Worm (Caenorhabditis elegans) whole organism, early embryonic: ENCODE data around the gene Y34F4.3.

ENCODE experiments used
- aly-1 ChIP-seq: sonication (generic microtip); optimal IDR thresholded peaks from 2 replicates; lab custom pipeline; 2016; ENCODE audit warnings: missing genetic modification characterization, missing compliant biosample characterization
- ama-1 ChIP-seq: fragments of 150-350 bp; optimal IDR thresholded peaks from 2 replicates; lab custom pipeline; 2014
- ceh-13 ChIP-seq: fragments of 200-800 bp; sonication (Bioruptor generic); optimal IDR thresholded peaks from 2 replicates; lab custom pipeline; 2018; ENCODE audit warnings: mild to moderate bottlenecking, missing genetic modification characterization, missing compliant biosample characterization
- ets-7 ChIP-seq: sonication (generic microtip); optimal IDR thresholded peaks from 2 replicates; lab custom pipeline; 2016; ENCODE audit warnings: missing genotype, missing genetic modification characterization, missing compliant biosample characterization
- flt-1 ChIP-seq: fragments of 200-800 bp; sonication (Bioruptor generic); IDR thresholded peaks from 2 replicates; pipeline ENCODE4 v1.3.6; 2022; ENCODE audit warnings: missing genetic modification characterization, missing compliant biosample characterization
- hmbx-1 ChIP-seq: sonication (generic microtip); optimal IDR thresholded peaks from 2 replicates; lab custom pipeline; 2016; ENCODE audit warnings: mild to moderate bottlenecking, missing genetic modification characterization, missing compliant biosample characterization
- hnd-1 ChIP-seq: sonication (generic microtip); optimal IDR thresholded peaks from 2 replicates; lab custom pipeline; 2016; ENCODE audit warnings: missing genetic modification characterization, missing compliant biosample characterization
- pes-1 ChIP-seq: fragments of 200-800 bp; sonication (Bioruptor generic); IDR thresholded peaks from 2 replicates; pipeline ENCODE4 v1.3.6; 2022; ENCODE audit warnings: missing genetic modification reagents, missing genetic modification characterization, missing compliant biosample characterization
- scrt-1 ChIP-seq: fragments of 200-800 bp; sonication (Bioruptor generic); IDR thresholded peaks from 2 replicates; pipeline ENCODE4 v1.3.6; 2022; ENCODE audit warnings: missing genetic modification characterization, missing compliant biosample characterization
- sea-1 ChIP-seq: fragments of 200-800 bp; sonication (Bioruptor generic); conservative IDR thresholded peaks from 2 replicates; pipeline ENCODE4 v1.3.6; 2022; ENCODE audit warnings: missing genetic modification characterization, missing compliant biosample characterization
- tbx-11 ChIP-seq: fragments of 200-800 bp; sonication (Bioruptor generic); IDR thresholded peaks from 2 replicates; pipeline ENCODE4 v1.3.6; 2022; ENCODE audit warnings: missing genetic modification characterization, missing compliant biosample characterization
- tbx-37 ChIP-seq: fragments of 200-800 bp; sonication (Bioruptor generic); conservative IDR thresholded peaks from 2 replicates; pipeline ENCODE4 v1.3.6; 2022; ENCODE audit warnings: missing genetic modification reagents, missing genetic modification characterization, missing compliant biosample characterization
- tra-4 ChIP-seq: sonication (generic microtip); optimal IDR thresholded peaks from 2 replicates; lab custom pipeline; 2017; ENCODE audit warnings: missing genetic modification characterization, missing compliant biosample characterization

ce11 chrIII:1007143-1007905 is 8.7 kb downstream of the Y34F4.3 start:
- TF ChIP-seq hnd-1 = no peak
- no peak for TF ChIP-seq ama-1 (lab: Kevin White, UChicago)
- no peak for TF ChIP-seq flt-1 (GFP tag; lab: Robert Waterston, UW)
- no peak for TF ChIP-seq ets-7
- no peak for TF ChIP-seq tbx-37 (GFP tag; lab: Robert Waterston, UW)
- TF ChIP-seq aly-1 (tag; lab: Kevin White, UChicago) = no peak
- no peak for TF ChIP-seq pes-1 (GFP tag; lab: Robert Waterston, UW)
- TF ChIP-seq scrt-1 (GFP tag; lab: Robert Waterston, UW) = no peak
- TF ChIP-seq sea-1 (GFP tag; lab: Robert Waterston, UW) = no peak
- TF ChIP-seq tra-4 (tag; lab: Kevin White, UChicago) = no peak
- no peak for TF ChIP-seq ceh-13
- no peak for TF ChIP-seq tbx-11 (GFP tag; lab: Robert Waterston, UW)
- no peak for TF ChIP-seq hmbx-1 (tag; lab: Kevin White, UChicago)
